Fruit fly (Drosophila melanogaster): ENCODE results near the gene vn.
A peak's percentile ranks its signal among the peaks of the same experiment; 100 is the strongest.

DNA sequence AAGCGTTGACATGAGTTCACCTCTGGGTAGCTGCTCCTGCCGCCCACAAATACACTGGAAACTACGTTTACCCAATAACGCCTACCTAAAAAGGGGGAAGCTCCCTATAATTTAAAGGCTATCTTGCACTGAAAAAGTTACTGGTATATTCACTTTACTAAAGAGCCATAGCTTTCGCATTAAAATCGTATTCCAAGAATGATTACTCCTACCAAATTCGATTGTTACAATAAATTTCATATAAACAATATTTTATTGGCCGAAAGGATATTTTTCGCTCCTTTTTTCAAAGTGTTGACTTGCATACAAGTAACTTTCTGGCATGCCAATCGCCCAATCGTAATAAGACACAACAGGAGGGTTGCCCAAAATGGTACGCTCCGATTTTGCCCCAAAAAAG lies 21.5 kb upstream of the vn start:
- TF ChIP-seq CG10631 (GFP tag; optimal IDR thresholded peaks at IDR 0.05): peak; percentile 16
- TF ChIP-seq CG4318 (GFP tag; optimal IDR thresholded peaks at IDR 0.05): no peak
- peak; percentile 49 for TF ChIP-seq pdm3 (GFP tag; optimal IDR thresholded peaks at IDR 0.05)
- no peak for TF ChIP-seq CG16779 (tag; optimal IDR thresholded peaks at IDR 0.05)
- TF ChIP-seq ss (GFP tag; optimal IDR thresholded peaks at IDR 0.05): no peak
- TF ChIP-seq CG34406 (GFP tag; optimal IDR thresholded peaks at IDR 0.05): no peak
- TF ChIP-seq cyc (GFP tag; optimal IDR thresholded peaks at IDR 0.05): peak; percentile 60

Measured in whole organism, prepupa.